Fruit fly (Drosophila melanogaster): Measurements from ENCODE around the gene CG3226.

- TF ChIP-seq CG8478 (optimal IDR thresholded peaks at IDR 0.05) (no peak), CTCF (optimal IDR thresholded peaks at IDR 0.05) (no peak)
Measured at dm6 chrX:6656626-6657558, 2.8 kb upstream of the CG3226 start.
